Fruit fly (Drosophila melanogaster): ENCODE measurements around the gene RanBP3.

RanBP3 gene

DNA sequence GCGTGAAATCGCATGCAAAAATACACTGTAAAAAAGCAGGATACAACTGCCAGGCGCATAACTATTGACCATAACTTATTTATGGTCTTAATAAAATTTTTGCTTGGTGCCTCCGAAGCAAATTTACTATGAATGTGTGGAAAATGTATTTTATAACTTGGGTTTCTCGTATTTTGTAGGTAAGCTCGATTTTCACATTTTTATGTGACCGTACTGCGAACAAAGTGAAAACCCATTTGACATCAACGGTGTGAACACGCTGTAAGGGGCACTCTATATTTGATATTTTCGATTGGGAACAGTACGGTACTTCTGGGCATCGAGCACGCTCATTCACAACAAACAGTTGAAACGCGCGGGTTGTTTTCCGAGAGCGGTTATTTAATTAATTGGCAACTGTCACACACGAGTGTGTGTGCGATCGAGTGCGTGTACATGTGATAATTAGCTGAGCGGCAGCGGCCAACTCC is 28.9 kb upstream of the RanBP3 start, which contains the start of the genes Nup98-96 and mbc:
Gene Nup98-96 (minus strand): TSS at position 156 of the 470 bp plus-strand sequence.
Gene mbc (plus strand): TSS at position 300 of the 470 bp plus-strand sequence.
- TF ChIP-seq CG15710 (tag; optimal IDR thresholded peaks at IDR 0.05) (peak; percentile 80), CG9948 (tag; optimal IDR thresholded peaks at IDR 0.05) (peak; percentile 77), CG10348 (GFP tag; IDR thresholded peaks at IDR 0.05) (peak; percentile 67; the same call in 1 of the 2 replicates), CG8159 (tag; optimal IDR thresholded peaks at IDR 0.05) (peak; percentile 84), CG17806 (tag; optimal IDR thresholded peaks at IDR 0.05) (peak; percentile 77), CG13204 (GFP tag; optimal IDR thresholded peaks at IDR 0.05) (peak; percentile 39), fd96Ca (GFP tag; IDR thresholded peaks at IDR 0.05) (peak; percentile 79), CG4496 (GFP tag; IDR thresholded peaks at IDR 0.05) (peak; percentile 90), CG32121 (GFP tag; IDR thresholded peaks at IDR 0.05) (peak; percentile 62; the same call in 1 of the 2 replicates), rn (GFP tag; IDR thresholded peaks at IDR 0.05) (peak; percentile 85), gl (tag; optimal IDR thresholded peaks at IDR 0.05) (peak; percentile 21), Pif1A (GFP tag; optimal IDR thresholded peaks at IDR 0.05) (no peak), CG12605 (GFP tag; IDR thresholded peaks at IDR 0.05) (no peak), CG14655 (GFP tag; optimal IDR thresholded peaks at IDR 0.05) (peak; percentile 72), Ets98B (GFP tag; IDR thresholded peaks at IDR 0.05) (peak; percentile 80), CG34367 (tag; optimal IDR thresholded peaks at IDR 0.05) (peak; percentile 65), Pif1B (GFP tag; optimal IDR thresholded peaks at IDR 0.05) (peak; percentile 43), D1 (tag; optimal IDR thresholded peaks at IDR 0.05) (no peak), Snoo (tag; optimal IDR thresholded peaks at IDR 0.05) (peak; percentile 71), EcR (GFP tag; optimal IDR thresholded peaks at IDR 0.05) (peak; percentile 18), CG8301 (tag; optimal IDR thresholded peaks at IDR 0.05) (peak; percentile 70)

DNA sequence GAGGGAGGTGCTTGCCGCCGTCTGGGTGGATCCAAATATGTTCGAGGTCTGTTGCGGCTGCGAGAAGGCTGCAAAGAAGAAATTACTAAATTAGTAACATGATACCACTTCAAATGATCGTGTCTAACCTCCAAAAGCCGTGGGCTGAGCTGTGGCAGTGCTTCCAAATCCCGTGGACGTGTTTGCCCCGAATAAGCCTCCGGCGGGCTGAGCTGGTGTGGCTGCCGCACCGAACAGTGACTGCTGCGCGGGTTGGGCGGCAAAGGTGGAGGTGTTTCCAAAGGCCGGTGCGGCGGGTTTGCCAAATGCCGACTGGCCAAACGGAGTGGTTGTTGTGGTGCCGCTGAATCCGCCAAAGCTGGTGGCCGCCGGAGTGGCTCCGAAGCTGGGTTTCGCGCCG is 28.1 kb upstream of the RanBP3 start:
- TF ChIP-seq CG15710 (tag; optimal IDR thresholded peaks at IDR 0.05) = no peak
- no peak for TF ChIP-seq CG9948 (tag; optimal IDR thresholded peaks at IDR 0.05)
- TF ChIP-seq Ets98B (GFP tag; IDR thresholded peaks at IDR 0.05) = no peak
- no peak for TF ChIP-seq fd96Ca (GFP tag; IDR thresholded peaks at IDR 0.05)
- TF ChIP-seq CG32121 (GFP tag; IDR thresholded peaks at IDR 0.05) = no peak
- no peak for TF ChIP-seq CG4496 (GFP tag; IDR thresholded peaks at IDR 0.05)
- no peak for TF ChIP-seq EcR (GFP tag; optimal IDR thresholded peaks at IDR 0.05)
- no peak for TF ChIP-seq D1 (tag; optimal IDR thresholded peaks at IDR 0.05)

DNA sequence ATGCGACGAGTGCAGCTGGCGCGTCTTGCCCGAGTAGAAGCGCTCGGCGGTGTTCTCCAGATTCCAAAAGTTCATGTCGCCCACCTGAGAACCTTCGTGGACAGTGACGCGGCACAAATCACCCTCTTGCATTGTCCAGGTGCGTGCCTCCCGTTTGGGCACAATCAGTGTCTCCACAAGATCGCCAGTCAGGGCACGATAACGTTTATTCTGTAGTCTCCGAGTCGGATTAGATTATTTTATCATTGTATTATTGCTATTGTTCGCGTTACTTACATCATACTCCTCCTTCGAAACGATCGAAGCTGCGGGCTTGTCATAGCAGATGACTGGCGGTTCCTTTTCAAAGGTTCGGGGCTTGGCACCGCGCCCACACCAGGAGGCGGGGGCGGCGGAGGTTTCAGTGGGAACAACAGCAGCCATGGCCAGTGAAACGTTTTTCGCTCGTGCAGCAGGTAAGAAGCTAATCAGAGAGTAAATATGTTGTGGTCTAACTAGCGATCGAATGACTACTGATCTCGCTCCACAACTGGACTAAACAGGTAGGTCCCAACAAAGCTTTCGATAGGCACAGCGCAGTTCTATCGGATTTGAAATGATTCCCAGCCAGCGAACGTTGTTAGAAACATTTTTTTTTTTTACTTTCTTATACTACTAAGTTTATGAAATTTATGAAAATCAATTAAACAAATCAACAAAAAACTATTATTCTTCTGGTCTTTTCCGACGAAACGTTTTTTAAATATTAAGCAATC is 21.2 kb upstream of the RanBP3 start, which contains the start of gene CG10208:
Gene CG10208 (minus strand): TSS at position 518 of the 755 bp plus-strand sequence.
- TF ChIP-seq CG9948 (tag; optimal IDR thresholded peaks at IDR 0.05) (no peak), CG15710 (tag; optimal IDR thresholded peaks at IDR 0.05) (no peak)

DNA sequence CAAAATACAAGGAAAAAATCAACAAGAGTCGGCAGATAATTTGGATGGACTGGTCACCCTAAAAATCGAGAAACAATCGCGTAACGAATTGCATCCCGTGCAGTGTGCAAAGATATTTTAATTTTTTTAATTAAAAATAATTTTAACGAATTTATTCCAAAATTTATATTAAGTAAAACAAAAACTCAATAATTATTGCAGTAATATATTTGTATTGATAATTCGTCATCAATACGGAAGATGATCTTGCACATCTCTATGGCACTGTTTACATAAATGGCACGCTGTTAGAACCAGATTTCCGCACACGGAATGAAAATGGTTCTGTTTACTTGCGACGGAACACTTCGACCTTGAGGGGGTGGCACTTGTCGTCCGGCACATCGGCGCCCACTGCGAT is 20.2 kb upstream of the RanBP3 start, which contains the start of gene tst:
Gene tst (minus strand): TSS at position 52 of the 400 bp plus-strand sequence.
- TF ChIP-seq CG15710 (tag; optimal IDR thresholded peaks at IDR 0.05) (peak; percentile 89), Pif1A (GFP tag; optimal IDR thresholded peaks at IDR 0.05) (no peak), CG14655 (GFP tag; optimal IDR thresholded peaks at IDR 0.05) (peak; percentile 91), EcR (GFP tag; optimal IDR thresholded peaks at IDR 0.05) (no peak), CG8301 (tag; optimal IDR thresholded peaks at IDR 0.05) (peak; percentile 82), CG9948 (tag; optimal IDR thresholded peaks at IDR 0.05) (peak; percentile 87), CG34367 (tag; optimal IDR thresholded peaks at IDR 0.05) (peak; percentile 80), CG12605 (GFP tag; IDR thresholded peaks at IDR 0.05) (peak; percentile 84), CG10348 (GFP tag; IDR thresholded peaks at IDR 0.05) (peak; percentile 76), CG4496 (GFP tag; IDR thresholded peaks at IDR 0.05) (peak; percentile 94), CG13204 (GFP tag; optimal IDR thresholded peaks at IDR 0.05) (no peak), Pif1B (GFP tag; optimal IDR thresholded peaks at IDR 0.05) (no peak), Ets98B (GFP tag; IDR thresholded peaks at IDR 0.05) (peak; percentile 95), fd96Ca (GFP tag; IDR thresholded peaks at IDR 0.05) (peak; percentile 94), CG17806 (tag; optimal IDR thresholded peaks at IDR 0.05) (peak; percentile 89), D1 (tag; optimal IDR thresholded peaks at IDR 0.05) (no peak), rn (GFP tag; IDR thresholded peaks at IDR 0.05) (peak; percentile 95), gl (tag; optimal IDR thresholded peaks at IDR 0.05) (peak; percentile 49), Snoo (tag; optimal IDR thresholded peaks at IDR 0.05) (peak; percentile 87), CG32121 (GFP tag; IDR thresholded peaks at IDR 0.05) (peak; percentile 95), CG8159 (tag; optimal IDR thresholded peaks at IDR 0.05) (peak; percentile 87)

DNA sequence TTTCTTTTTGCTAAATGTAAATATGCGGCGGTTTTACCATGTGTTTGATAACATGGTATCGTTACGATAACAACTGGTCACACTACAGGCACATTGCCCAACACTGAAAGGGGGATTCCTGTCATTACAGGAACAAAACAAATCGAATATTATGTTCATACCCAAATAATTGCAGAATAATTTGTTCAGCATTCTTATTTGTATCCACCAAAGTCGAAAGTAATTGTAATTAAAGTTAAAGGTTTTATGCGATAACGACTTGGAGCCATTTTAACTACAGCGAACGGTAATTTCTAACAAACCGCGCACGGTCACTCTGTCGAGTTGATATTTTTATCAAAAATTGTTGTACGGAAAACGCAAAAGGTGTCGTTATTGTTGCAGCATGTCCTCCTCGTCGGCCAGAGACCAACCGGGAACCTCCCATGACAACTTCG is 14.8 kb upstream of the RanBP3 start, which contains the start of the genes CG10214 and CG10375:
Gene CG10214 (minus strand): TSS at position 72 of the 437 bp plus-strand sequence.
Gene CG10375 (plus strand): TSS at position 296 of the 437 bp plus-strand sequence.
- peak; percentile 64 for TF ChIP-seq Ets98B (GFP tag; IDR thresholded peaks at IDR 0.05)
- peak; percentile 62 for TF ChIP-seq CG8301 (tag; optimal IDR thresholded peaks at IDR 0.05)
- peak; percentile 75 for TF ChIP-seq CG4496 (GFP tag; IDR thresholded peaks at IDR 0.05)
- TF ChIP-seq CG12605 (GFP tag; IDR thresholded peaks at IDR 0.05) = peak; percentile 34; the same call in 1 of the 2 replicates
- no peak for TF ChIP-seq EcR (GFP tag; optimal IDR thresholded peaks at IDR 0.05)
- TF ChIP-seq CG17806 (tag; optimal IDR thresholded peaks at IDR 0.05) = peak; percentile 51
- peak; percentile 29 for TF ChIP-seq CG9948 (tag; optimal IDR thresholded peaks at IDR 0.05)
- TF ChIP-seq rn (GFP tag; IDR thresholded peaks at IDR 0.05) = no peak
- peak; percentile 14 for TF ChIP-seq CG34367 (tag; optimal IDR thresholded peaks at IDR 0.05)
- TF ChIP-seq fd96Ca (GFP tag; IDR thresholded peaks at IDR 0.05) = peak; percentile 67; the same call in 1 of the 3 replicates
- TF ChIP-seq Snoo (tag; optimal IDR thresholded peaks at IDR 0.05) = peak; percentile 48
- peak; percentile 26 for TF ChIP-seq gl (tag; optimal IDR thresholded peaks at IDR 0.05)
- TF ChIP-seq CG15710 (tag; optimal IDR thresholded peaks at IDR 0.05) = peak; percentile 55
- peak; percentile 61 for TF ChIP-seq CG8159 (tag; optimal IDR thresholded peaks at IDR 0.05)
- no peak for TF ChIP-seq Pif1A (GFP tag; optimal IDR thresholded peaks at IDR 0.05)
- peak; percentile 65 for TF ChIP-seq CG32121 (GFP tag; IDR thresholded peaks at IDR 0.05)

All from whole organism, pupa.